Fruit fly (Drosophila melanogaster): ENCODE results near the gene Adhr.

The Adhr gene

DNA sequence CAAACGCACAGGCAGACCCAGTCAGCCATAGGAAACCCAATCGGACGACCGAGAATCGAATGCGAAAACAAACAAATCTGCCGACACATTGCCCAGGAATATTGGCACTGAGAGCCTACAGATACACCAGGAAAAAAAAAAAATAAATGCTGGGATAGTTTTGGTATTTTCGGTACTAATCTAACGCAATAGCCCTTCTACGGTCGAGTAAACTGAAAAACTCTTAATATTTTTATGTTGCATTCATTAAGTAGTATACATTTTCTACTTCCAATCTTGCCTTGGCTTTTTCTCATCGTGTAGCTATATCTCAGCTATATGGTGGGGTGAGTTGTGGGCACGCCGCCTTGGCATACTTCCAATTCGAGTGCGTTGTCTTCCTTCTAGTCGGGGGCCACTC is 4.2 kb downstream of the Adhr start (continued):
- no peak for TF ChIP-seq abd-A (tag; optimal IDR thresholded peaks at IDR 0.05)
- peak; percentile 50; the same call in 1 of the 2 replicates for TF ChIP-seq Ada2b (GFP tag; IDR thresholded peaks at IDR 0.05)
- peak in 1 of 2 experiments; percentile 47 for TF ChIP-seq Hr51 (GFP tag; optimal IDR thresholded peaks at IDR 0.05)
- no peak for TF ChIP-seq CG15514 (GFP tag; optimal IDR thresholded peaks at IDR 0.05)
- no peak for TF ChIP-seq Deaf1 (tag; optimal IDR thresholded peaks at IDR 0.05)
- peak; percentile 28; the same call in 1 of the 2 replicates for TF ChIP-seq wor (GFP tag; IDR thresholded peaks at IDR 0.05)
- TF ChIP-seq GATAe (GFP tag; conservative IDR thresholded peaks at IDR 0.05) = no peak
- TF ChIP-seq Mes4 (GFP tag; optimal IDR thresholded peaks at IDR 0.05) = no peak
- 0 out of 2 replicates have a peak, but pooled peaks have one; percentile 38 for TF ChIP-seq H2.0 (GFP tag; IDR thresholded peaks at IDR 0.05)
- TF ChIP-seq CG17359 (tag; optimal IDR thresholded peaks at IDR 0.05) = peak; percentile 27
- TF ChIP-seq Lim3 (GFP tag; IDR thresholded peaks at IDR 0.05) = no peak
- TF ChIP-seq gsb (GFP tag; IDR thresholded peaks at IDR 0.05) = 0 out of 2 replicates have a peak, but pooled peaks have one; percentile 7
- no peak for TF ChIP-seq dati (GFP tag; IDR thresholded peaks at IDR 0.05)
- TF ChIP-seq tll (GFP tag; optimal IDR thresholded peaks at IDR 0.05) = no peak
- 0 out of 3 replicates have a peak, but pooled peaks have one; percentile 53 for TF ChIP-seq CG3726 (GFP tag; IDR thresholded peaks at IDR 0.05)
- no peak for TF ChIP-seq Sry-β (GFP tag; optimal IDR thresholded peaks at IDR 0.05)
- TF ChIP-seq CG13296 (GFP tag; optimal IDR thresholded peaks at IDR 0.05) = peak; percentile 9
- TF ChIP-seq CG11504 (tag; optimal IDR thresholded peaks at IDR 0.05) = peak; percentile 48
- TF ChIP-seq dimm (GFP tag; IDR thresholded peaks at IDR 0.05) = no peak
- TF ChIP-seq pho (GFP tag; optimal IDR thresholded peaks at IDR 0.05) = no peak
- peak; percentile 26 for TF ChIP-seq Chrac-16 (GFP tag; optimal IDR thresholded peaks at IDR 0.05)
- TF ChIP-seq klu (GFP tag; IDR thresholded peaks at IDR 0.05) = no peak
- TF ChIP-seq fd96Cb (tag; optimal IDR thresholded peaks at IDR 0.05) = no peak
- TF ChIP-seq bowl (GFP tag; IDR thresholded peaks at IDR 0.05) = no peak
- no peak for TF ChIP-seq lbe (GFP tag; optimal IDR thresholded peaks at IDR 0.05)
- TF ChIP-seq shn (GFP tag; optimal IDR thresholded peaks at IDR 0.05) = no peak
- 0 out of 3 replicates have a peak, but pooled peaks have one; percentile 23 for TF ChIP-seq ase (GFP tag; IDR thresholded peaks at IDR 0.05)
- TF ChIP-seq CG12659 (GFP tag; optimal IDR thresholded peaks at IDR 0.05) = no peak
- no peak for TF ChIP-seq CG10565 (GFP tag; optimal IDR thresholded peaks at IDR 0.05)
- no peak for TF ChIP-seq eyg (GFP tag; optimal IDR thresholded peaks at IDR 0.05)
- no peak for TF ChIP-seq CG11695 (GFP tag; IDR thresholded peaks at IDR 0.05)
- no peak for TF ChIP-seq Dp (GFP tag; optimal IDR thresholded peaks at IDR 0.05)
- no peak for TF ChIP-seq CG15011 (GFP tag; optimal IDR thresholded peaks at IDR 0.05)
- no peak for TF ChIP-seq CG17912 (GFP tag; optimal IDR thresholded peaks at IDR 0.05)
- TF ChIP-seq danr (GFP tag; IDR thresholded peaks at IDR 0.05) = 0 out of 2 replicates have a peak, but pooled peaks have one; percentile 19
- no peak for TF ChIP-seq MTF-1 (GFP tag; optimal IDR thresholded peaks at IDR 0.05; ENCODE audit: borderline replicate concordance)
- no peak for TF ChIP-seq gsb-n (tag; optimal IDR thresholded peaks at IDR 0.05)
- TF ChIP-seq run (tag; optimal IDR thresholded peaks at IDR 0.05) = no peak
- peak; percentile 53; the same call in 1 of the 2 replicates for TF ChIP-seq esg (GFP tag; conservative IDR thresholded peaks at IDR 0.05)
- TF ChIP-seq CG8478 (optimal IDR thresholded peaks at IDR 0.05) = no peak
- peak; percentile 4 for TF ChIP-seq Fer3 (tag; optimal IDR thresholded peaks at IDR 0.05)
- TF ChIP-seq gem (tag; optimal IDR thresholded peaks at IDR 0.05) = peak; percentile 47
- TF ChIP-seq CG2199 (GFP tag; IDR thresholded peaks at IDR 0.05) = 0 out of 3 replicates have a peak, but pooled peaks have one; percentile 33
- TF ChIP-seq CG1647 (GFP tag; optimal IDR thresholded peaks at IDR 0.05) = no peak
- no peak for TF ChIP-seq HLHmδ (GFP tag; optimal IDR thresholded peaks at IDR 0.05)
- TF ChIP-seq CG10366 (GFP tag; IDR thresholded peaks at IDR 0.05) = peak; percentile 56
- TF ChIP-seq lab (GFP tag; optimal IDR thresholded peaks at IDR 0.05) = peak; percentile 57
- peak; percentile 77 for TF ChIP-seq slbo (GFP tag; IDR thresholded peaks at IDR 0.05)
- TF ChIP-seq CG6854 (GFP tag; optimal IDR thresholded peaks at IDR 0.05) = no peak
- peak; percentile 64; the same call in 1 of the 3 replicates for TF ChIP-seq CG11456 (GFP tag; IDR thresholded peaks at IDR 0.05)
- TF ChIP-seq CG30431 (GFP tag; optimal IDR thresholded peaks at IDR 0.05) = no peak
